Fruit fly (Drosophila melanogaster): ENCODE measurements around the gene SecS.

DNA sequence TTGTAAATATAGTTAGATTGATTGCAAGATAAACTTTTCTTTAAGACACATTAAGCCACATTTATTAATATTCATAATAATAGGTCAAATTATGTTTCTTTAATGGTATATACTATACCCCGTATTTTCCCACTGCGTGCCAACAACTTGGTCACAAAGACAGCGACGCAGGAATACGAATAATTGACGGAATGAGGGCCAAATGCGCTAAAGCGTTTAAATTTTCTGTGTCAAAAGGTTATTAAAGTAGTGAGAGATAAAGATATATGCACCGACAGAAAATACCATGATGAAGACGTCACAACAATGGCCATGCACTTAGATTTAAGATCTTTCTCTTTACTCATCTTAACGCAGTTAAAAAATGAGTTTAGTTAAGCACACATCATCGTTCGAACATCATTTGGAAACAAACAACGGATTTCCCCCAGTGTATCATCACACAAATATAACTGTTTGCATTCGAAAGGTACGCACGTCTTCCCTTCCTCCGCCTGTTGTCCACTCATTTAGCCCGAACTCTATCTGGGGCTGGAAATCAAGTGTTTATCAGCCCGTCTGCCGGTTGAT, 19.2 kb downstream of the SecS start:
- peak; percentile 30 for TF ChIP-seq CG12605 (GFP tag; IDR thresholded peaks at IDR 0.05)
- no peak for TF ChIP-seq EcR (GFP tag; optimal IDR thresholded peaks at IDR 0.05)
- TF ChIP-seq Pif1A (GFP tag; optimal IDR thresholded peaks at IDR 0.05) = peak; percentile 61
- peak; percentile 45 for TF ChIP-seq CG17806 (tag; optimal IDR thresholded peaks at IDR 0.05)
- TF ChIP-seq fd96Ca (GFP tag; IDR thresholded peaks at IDR 0.05) = peak; percentile 64; the same call in 1 of the 3 replicates
- no peak for TF ChIP-seq CG13204 (GFP tag; optimal IDR thresholded peaks at IDR 0.05)
- TF ChIP-seq CG8301 (tag; optimal IDR thresholded peaks at IDR 0.05) = peak; percentile 58
- TF ChIP-seq CG32121 (GFP tag; IDR thresholded peaks at IDR 0.05) = peak; percentile 33; the same call in 1 of the 2 replicates
- peak; percentile 51 for TF ChIP-seq rn (GFP tag; IDR thresholded peaks at IDR 0.05)
- peak; percentile 79 for TF ChIP-seq CG14655 (GFP tag; optimal IDR thresholded peaks at IDR 0.05)
- TF ChIP-seq CG8159 (tag; optimal IDR thresholded peaks at IDR 0.05) = peak; percentile 70
- TF ChIP-seq CG4496 (GFP tag; IDR thresholded peaks at IDR 0.05) = 0 out of 3 replicates have a peak, but pooled peaks have one; percentile 45
- no peak; the same call in 1 of the 2 replicates for TF ChIP-seq Ets98B (GFP tag; IDR thresholded peaks at IDR 0.05)
- TF ChIP-seq CG9948 (tag; optimal IDR thresholded peaks at IDR 0.05) = peak; percentile 41

Data from whole organism, pupa.